Worm (Caenorhabditis elegans) whole organism, L4 larva: Measurements from ENCODE around the gene K12H6.6.
"Not testable (repeated sequence)": the region's sequence is repeated elsewhere in the genome, so short reads cannot be mapped to it uniquely, and the experiment has no call there.

Source experiments
- ama-1 ChIP-seq: fragments of 150-350 bp; optimal IDR thresholded peaks from 2 replicates; lab custom pipeline; 2014; ENCODE audit warnings: inconsistent platforms, mixed read lengths
- ceh-82 ChIP-seq: sonication (generic microtip); optimal IDR thresholded peaks from 2 replicates; lab custom pipeline; 2017; ENCODE audit warnings: missing biosample characterization, missing genetic modification characterization
- daf-8 ChIP-seq: fragments of 200-800 bp; sonication (Bioruptor generic); IDR thresholded peaks from 2 replicates; pipeline ENCODE4 v1.3.6; 2022; ENCODE audit warnings: missing genetic modification characterization, missing compliant biosample characterization
- dpl-1 ChIP-seq: fragments of 150-350 bp; optimal IDR thresholded peaks from 2 replicates; lab custom pipeline; 2014; ENCODE audit warnings: missing biosample characterization, missing genetic modification reagents, missing genetic modification characterization
- fkh-10 ChIP-seq: fragments of 150-350 bp; optimal IDR thresholded peaks from 2 replicates; lab custom pipeline; 2014; ENCODE audit warnings: missing biosample characterization, missing genetic modification reagents, missing genetic modification characterization
- lin-13 ChIP-seq: fragments of 150-350 bp; optimal IDR thresholded peaks from 2 replicates; lab custom pipeline; 2014; ENCODE audit warnings: missing biosample characterization, missing genetic modification reagents, missing genetic modification characterization
- lin-38 ChIP-seq: fragments of 200-800 bp; sonication (Bioruptor generic); IDR thresholded peaks from 2 replicates; pipeline ENCODE4 v1.3.6; 2022; ENCODE audit warnings: missing genetic modification reagents, missing genetic modification characterization, missing compliant biosample characterization
- mep-1 ChIP-seq: fragments of 150-350 bp; sonication (generic microtip); optimal IDR thresholded peaks from 3 replicates; lab custom pipeline; 2014; ENCODE audit warnings: missing biosample characterization, missing genetic modification characterization
- nhr-25 ChIP-seq: sonication (generic microtip); optimal IDR thresholded peaks from 2 replicates; lab custom pipeline; 2017; ENCODE audit warnings: missing genetic modification characterization, mild to moderate bottlenecking, missing compliant biosample characterization, antibody characterized with exemption, moderate library complexity, borderline replicate concordance; ENCODE audit not compliant: insufficient read depth
- nhr-42 ChIP-seq: fragments of 200-800 bp; sonication (Bioruptor generic); IDR thresholded peaks from 2 replicates; pipeline ENCODE4 v1.3.6; 2022; ENCODE audit warnings: missing genetic modification characterization, missing compliant biosample characterization
- vab-7 ChIP-seq: fragments of 200-800 bp; sonication (Bioruptor generic); IDR thresholded peaks from 2 replicates; pipeline ENCODE4 v1.3.6; 2022; ENCODE audit warnings: missing genetic modification reagents, missing genetic modification characterization, missing compliant biosample characterization
- ztf-11 ChIP-seq: fragments of 150-350 bp; optimal IDR thresholded peaks from 2 replicates; lab custom pipeline; 2014; ENCODE audit warnings: missing biosample characterization, missing genetic modification characterization

ce11 chrII:2839004-2839403 is 8.0 kb upstream of the K12H6.6 start, which contains the start of gene Y110A2AL.4:
- not testable (repeated sequence) for TF ChIP-seq ceh-82 (tag; lab: Kevin White, UChicago); vab-7; nhr-42; lin-38; daf-8 (GFP tag; lab: Robert Waterston, UW); mep-1 (tag; lab: Kevin White, UChicago); nhr-25 (tag; lab: Kevin White, UChicago); dpl-1; ama-1 (lab: Kevin White, UChicago); fkh-10; lin-13 (GFP tag; lab: Kevin White, UChicago); ztf-11 (tag; lab: Kevin White, UChicago)
